Worm (Caenorhabditis elegans): Measurements from ENCODE around the gene pal-1.
"Not testable (repeated sequence)": the region's sequence is repeated elsewhere in the genome, so short reads cannot be mapped to it uniquely, and the experiment has no call there.

The pal-1 gene

DNA sequence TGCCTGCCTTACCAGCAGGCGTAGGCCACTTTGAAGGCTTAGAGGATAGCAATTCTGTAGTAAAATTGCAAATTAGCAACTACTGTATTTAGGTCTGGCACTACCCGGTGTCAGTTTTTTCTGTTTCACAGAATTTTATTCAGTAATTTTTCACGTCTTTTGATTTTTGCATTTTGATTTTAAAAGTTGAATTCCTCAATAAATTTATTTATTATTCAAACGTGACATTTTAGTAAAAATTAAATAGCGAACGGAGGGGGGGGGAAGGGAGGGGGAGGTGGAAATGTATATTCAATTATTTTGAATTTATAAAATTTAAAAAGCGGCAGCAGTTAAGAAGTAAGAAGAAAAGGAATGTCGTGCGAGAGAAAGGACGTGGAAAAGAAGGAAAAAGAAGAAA, 7.9 kb upstream of the pal-1 start, which contains the start of gene F26A1.4:
Gene F26A1.4, plus strand, starts transcription at position 301 of the 400 bp plus-strand sequence.
- TF ChIP-seq unc-62 (GFP tag; optimal IDR thresholded peaks at IDR 0.05) = no peak

- TF ChIP-seq unc-62 (GFP tag; optimal IDR thresholded peaks at IDR 0.05) = no peak
These were observed 5.4 kb upstream of the pal-1 start, which contains the start of gene arl-6 for ce11 chrIII:4814730-4815129. Gene arl-6, minus strand, starts transcription at chrIII:4814830.

DNA sequence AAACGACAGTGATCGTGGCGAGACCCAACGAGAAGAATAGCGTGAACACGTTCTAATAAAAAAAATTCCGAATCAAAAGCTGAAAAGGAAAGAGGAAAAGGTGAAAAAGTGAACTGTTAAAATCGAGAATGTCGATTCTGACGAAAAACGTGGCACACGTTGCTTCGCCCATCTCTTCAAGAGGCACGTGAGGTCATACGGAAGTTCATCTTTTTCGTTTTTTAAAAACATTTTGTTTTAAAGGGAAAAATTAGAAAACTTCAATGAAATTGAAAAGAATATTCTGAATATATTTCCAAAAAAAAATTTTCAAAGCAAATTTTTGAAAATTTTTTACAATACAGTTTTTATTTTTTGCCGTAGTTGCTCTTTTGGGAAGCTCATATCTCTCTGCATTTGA, 1.8 kb upstream of the pal-1 start, which contains the start of gene C38D4.7:
Gene C38D4.7, minus strand, starts transcription at position 101 of the 400 bp plus-strand sequence.
- TF ChIP-seq unc-62 (GFP tag; optimal IDR thresholded peaks at IDR 0.05) = no peak

- TF ChIP-seq unc-62 (GFP tag; optimal IDR thresholded peaks at IDR 0.05) = no peak
These were observed 1.3 kb downstream of the pal-1 start for ce11 chrIII:4808089-4808488.

DNA sequence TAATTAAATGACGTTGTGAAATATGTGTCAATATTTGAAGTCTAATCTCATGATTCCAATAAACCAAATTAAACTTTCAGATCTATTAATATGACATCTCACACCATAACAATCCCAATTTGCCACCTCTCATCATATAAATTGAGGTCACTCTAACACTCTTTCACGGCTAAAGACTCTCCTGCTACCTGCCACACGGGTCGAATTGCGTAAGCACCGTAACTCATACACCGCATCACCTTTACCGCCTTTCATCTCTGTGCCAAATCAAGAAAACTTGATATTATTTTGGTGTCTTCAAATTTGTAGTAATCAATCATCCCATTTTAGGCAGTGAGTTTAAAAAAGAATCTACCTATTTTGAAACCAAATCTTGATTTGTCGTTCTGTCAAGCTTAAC, 3.0 kb downstream of the pal-1 start:
- no peak for TF ChIP-seq unc-62 (GFP tag; optimal IDR thresholded peaks at IDR 0.05)

ce11 chrIII:4802707-4803106, 6.7 kb downstream of the pal-1 start, which contains the start of gene metl-5:
Gene metl-5, plus strand, starts transcription at chrIII:4803007.
- no peak for TF ChIP-seq unc-62 (GFP tag; optimal IDR thresholded peaks at IDR 0.05)

- no peak for TF ChIP-seq unc-62 (GFP tag; optimal IDR thresholded peaks at IDR 0.05)
These were observed 12.8 kb downstream of the pal-1 start, which contains the start of gene tag-325 for ce11 chrIII:4796536-4796935. Gene tag-325, plus strand, starts transcription at chrIII:4796836.

- TF ChIP-seq unc-62 (GFP tag; optimal IDR thresholded peaks at IDR 0.05) = no peak
These were observed 13.3 kb downstream of the pal-1 start for ce11 chrIII:4796039-4796438.

ce11 chrIII:4792560-4793136, 16.7 kb downstream of the pal-1 start, which contains the start of gene mip-1:
Gene mip-1, plus strand, starts transcription at chrIII:4793086.
- no peak for TF ChIP-seq unc-62 (GFP tag; optimal IDR thresholded peaks at IDR 0.05)

DNA sequence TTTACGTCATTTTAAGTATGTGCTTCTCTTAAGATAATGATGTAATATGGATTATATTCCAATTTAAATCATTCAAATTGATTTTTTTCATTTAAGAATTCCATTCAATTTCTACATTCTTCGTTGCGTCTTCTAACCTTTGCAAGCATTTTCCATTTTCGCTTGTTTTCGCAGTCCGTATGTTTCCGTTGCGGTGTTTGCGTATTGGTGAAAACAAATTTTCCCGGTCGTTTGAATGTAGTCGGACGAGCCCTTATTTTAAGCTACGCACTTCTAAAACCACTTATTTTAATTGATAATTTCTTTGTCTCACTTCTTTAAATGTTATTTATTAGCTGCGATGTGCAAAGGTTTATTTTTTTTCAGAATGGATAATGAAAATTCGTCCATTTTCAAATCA, 23.7 kb downstream of the pal-1 start, which contains the start of gene mel-28:
Gene mel-28, plus strand, starts transcription at position 367 of the 400 bp plus-strand sequence.
- TF ChIP-seq unc-62 (GFP tag; optimal IDR thresholded peaks at IDR 0.05) = no peak

DNA sequence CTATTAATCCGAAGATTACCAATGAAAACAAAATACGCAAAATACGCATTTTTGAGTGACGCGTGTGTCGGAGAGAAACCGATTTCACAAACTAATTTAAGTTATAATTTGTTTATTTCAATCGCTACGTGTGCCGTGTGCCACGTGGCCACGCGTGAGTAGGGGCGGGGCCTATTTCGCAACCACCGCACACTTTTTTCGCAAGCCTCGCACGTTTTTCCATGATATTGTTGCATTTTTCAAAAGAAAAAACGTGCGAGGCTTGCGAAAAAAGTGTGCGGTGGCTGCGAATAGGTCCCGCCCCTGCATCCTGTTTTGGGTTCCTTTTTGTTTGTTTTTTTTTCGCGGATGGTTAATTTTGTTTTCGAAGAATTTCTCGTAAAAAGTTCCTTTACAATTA, 24.2 kb downstream of the pal-1 start, which contains the start of gene enu-3.2:
Gene enu-3.2, minus strand, starts transcription at position 105 of the 400 bp plus-strand sequence.
- not testable (repeated sequence) for TF ChIP-seq unc-62 (GFP tag; optimal IDR thresholded peaks at IDR 0.05)

ce11 chrIII:4781937-4782576, 27.3 kb downstream of the pal-1 start, which contains the start of the genes gex-5 and C38D4.10:
Gene gex-5, minus strand, starts transcription at chrIII:4781987.
Gene C38D4.10, plus strand, starts transcription at chrIII:4782526.
- TF ChIP-seq unc-62 (GFP tag; optimal IDR thresholded peaks at IDR 0.05) = not testable (repeated sequence)

DNA sequence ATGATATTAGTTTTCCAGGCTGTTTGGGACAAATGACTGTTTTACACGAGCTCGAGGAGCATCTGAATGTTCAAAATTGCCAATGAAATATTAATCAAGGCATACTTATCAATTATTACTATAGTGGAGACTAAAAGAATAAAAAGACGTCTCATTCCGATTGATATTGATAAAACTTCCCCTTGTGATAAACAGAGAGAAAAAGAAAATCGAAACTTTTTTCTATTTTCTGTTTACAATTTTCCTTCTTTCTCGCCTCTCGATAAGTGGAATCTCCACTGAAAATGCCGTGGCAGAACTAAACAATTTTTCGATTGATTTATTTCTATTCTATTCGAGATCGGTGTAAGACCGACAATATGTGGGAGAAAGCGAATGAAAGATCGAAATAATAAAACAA, 29.5 kb downstream of the pal-1 start, which contains the start of gene B0393.9:
Gene B0393.9, minus strand, starts transcription at position 303 of the 400 bp plus-strand sequence.
- no peak for TF ChIP-seq unc-62 (GFP tag; optimal IDR thresholded peaks at IDR 0.05)

ce11 chrIII:4778003-4778402, 31.4 kb downstream of the pal-1 start, which contains the start of gene B0393.7:
Gene B0393.7, minus strand, starts transcription at chrIII:4778103.
- no peak for TF ChIP-seq unc-62 (GFP tag; optimal IDR thresholded peaks at IDR 0.05)

ce11 chrIII:4767869-4768645, 41.3 kb downstream of the pal-1 start:
- TF ChIP-seq unc-62 (GFP tag; optimal IDR thresholded peaks at IDR 0.05) = no peak

DNA sequence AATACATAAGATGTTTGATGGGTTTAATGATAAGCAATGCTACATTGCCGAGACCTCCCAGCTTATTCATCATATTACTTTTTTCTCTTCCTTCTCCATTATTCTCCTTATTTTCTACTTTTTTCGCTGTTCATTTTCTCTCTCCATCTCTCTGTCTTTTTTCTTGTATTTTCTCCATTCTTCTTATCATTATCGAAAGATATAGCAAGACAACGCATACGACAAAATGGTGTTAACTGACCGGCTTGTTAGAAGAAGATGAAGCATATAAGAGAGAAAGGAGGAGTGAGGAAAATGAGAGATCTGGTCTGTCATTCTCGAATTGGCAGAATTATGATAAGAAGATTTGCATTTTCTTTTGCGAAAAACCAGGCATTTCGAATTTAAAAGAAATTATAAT, 42.5 kb downstream of the pal-1 start:
- no peak for TF ChIP-seq unc-62 (GFP tag; optimal IDR thresholded peaks at IDR 0.05)

Measured in whole organism, dauer.